Worm (Caenorhabditis elegans): ENCODE results near the gene T16A9.3.

- no peak for TF ChIP-seq fos-1 (tag; optimal IDR thresholded peaks at IDR 0.05)
- no peak for TF ChIP-seq dpl-1 (GFP tag; optimal IDR thresholded peaks at IDR 0.05)
- no peak for TF ChIP-seq egl-27 (tag; optimal IDR thresholded peaks at IDR 0.05)
- no peak for TF ChIP-seq lin-13 (GFP tag; optimal IDR thresholded peaks at IDR 0.05)
- no peak for TF ChIP-seq ama-1 (optimal IDR thresholded peaks at IDR 0.05)
Observed at ce11 chrV:14210743-14211142, 5.4 kb downstream of the T16A9.3 start, which contains the start of gene str-230.

Measured in whole organism, L1 larva.